Worm (Caenorhabditis elegans): ENCODE measurements around the gene pqn-29.

DNA sequence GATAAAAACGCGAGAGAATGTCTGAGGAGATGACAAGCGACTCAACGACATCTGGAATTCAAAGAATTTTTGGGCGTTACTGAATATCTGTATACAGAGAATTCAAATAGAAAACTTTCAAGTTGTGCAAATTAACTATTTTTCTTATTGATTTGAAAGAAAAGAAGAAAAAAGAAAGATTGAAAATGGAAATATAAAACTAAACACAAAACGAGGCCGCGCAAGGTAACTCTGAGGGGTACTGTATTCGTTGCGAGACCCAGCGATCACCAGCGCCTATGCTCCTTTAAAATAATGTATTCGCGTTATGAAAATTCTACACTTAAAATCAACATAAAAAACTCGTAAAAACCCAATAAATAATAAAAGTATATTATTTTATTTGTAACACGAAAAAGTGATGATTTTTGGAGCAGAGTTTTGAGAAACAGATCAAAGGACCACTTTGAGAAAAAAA is 50.3 kb downstream of the pqn-29 start, which contains the start of gene asb-1:
- TF ChIP-seq zfh-2 (GFP tag; conservative IDR thresholded peaks at IDR 0.05) (no peak), nfya-1 (tag; optimal IDR thresholded peaks at IDR 0.05; ENCODE audit: borderline replicate concordance, insufficient read depth) (no peak)

All from whole organism, young adult.